Worm (Caenorhabditis elegans): ENCODE data around the gene lips-12.

DNA sequence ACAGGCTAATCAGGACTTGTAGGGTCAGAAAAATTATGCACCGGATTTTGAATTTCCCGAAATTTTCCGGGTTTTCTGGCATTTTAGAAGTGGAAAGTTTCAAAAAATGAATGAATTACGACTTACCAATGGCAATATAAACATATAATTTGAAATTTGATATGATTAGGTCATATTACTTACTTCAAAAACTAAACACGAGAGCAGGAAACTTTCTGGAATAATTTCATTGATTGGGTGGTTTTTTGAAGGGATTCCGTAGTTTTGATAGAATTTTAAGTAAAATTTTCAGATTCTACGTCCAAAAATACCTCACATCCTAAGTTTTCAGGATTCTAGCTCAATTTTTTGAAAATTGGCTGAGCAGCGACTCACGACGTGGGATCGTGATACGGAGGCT lies 38.6 kb downstream of the lips-12 start, which contains the start of gene K02E7.11:
- TF ChIP-seq flt-1 (GFP tag; IDR thresholded peaks at IDR 0.05) (no peak), med-1 (GFP tag; optimal IDR thresholded peaks at IDR 0.05; ENCODE audit: insufficient read depth) (no peak), ztf-29 (GFP tag; IDR thresholded peaks at IDR 0.05) (no peak), tab-1 (GFP tag; IDR thresholded peaks at IDR 0.05) (no peak), T22C8.4 (GFP tag; IDR thresholded peaks at IDR 0.05) (no peak), klf-2 (GFP tag; conservative IDR thresholded peaks at IDR 0.05) (no peak), ztf-23 (GFP tag; IDR thresholded peaks at IDR 0.05) (no peak)

All from whole organism, midembryonic.